Fruit fly (Drosophila melanogaster) Kc167 (cell line): ENCODE results near the gene Ctr1B.

Source experiments
- Myc ChIP-seq: fragments of >200 bp; optimal IDR thresholded peaks from 2 replicates; lab custom pipeline; 2017; ENCODE audit warnings: missing external identifiers
- Sin3A ChIP-seq: fragments of >200 bp; optimal IDR thresholded peaks from 2 replicates; lab custom pipeline; 2018; ENCODE audit warnings: missing external identifiers
- h ChIP-seq: fragments of >200 bp; optimal IDR thresholded peaks from 3 replicates; lab custom pipeline; 2018; ENCODE audit warnings: missing external identifiers
- psq ChIP-seq: fragments of >200 bp; optimal IDR thresholded peaks from 2 replicates; lab custom pipeline; 2017; ENCODE audit warnings: missing external identifiers
- ttk ChIP-seq: sonication (Bioruptor generic); optimal IDR thresholded peaks from 2 replicates; lab custom pipeline; 2017; ENCODE audit warnings: missing external identifiers

- TF ChIP-seq ttk (lab: Kevin White, UChicago) (no peak), Sin3A (lab: Kevin White, UChicago) (no peak), psq (lab: Kevin White, UChicago) (no peak), Myc (no peak), h (lab: Kevin White, UChicago) (no peak)
These were observed 18.7 kb downstream of the Ctr1B start for dm6 chr3R:8336012-8336567.
